Worm (Caenorhabditis elegans): Measurements from ENCODE around the gene vit-1.

DNA sequence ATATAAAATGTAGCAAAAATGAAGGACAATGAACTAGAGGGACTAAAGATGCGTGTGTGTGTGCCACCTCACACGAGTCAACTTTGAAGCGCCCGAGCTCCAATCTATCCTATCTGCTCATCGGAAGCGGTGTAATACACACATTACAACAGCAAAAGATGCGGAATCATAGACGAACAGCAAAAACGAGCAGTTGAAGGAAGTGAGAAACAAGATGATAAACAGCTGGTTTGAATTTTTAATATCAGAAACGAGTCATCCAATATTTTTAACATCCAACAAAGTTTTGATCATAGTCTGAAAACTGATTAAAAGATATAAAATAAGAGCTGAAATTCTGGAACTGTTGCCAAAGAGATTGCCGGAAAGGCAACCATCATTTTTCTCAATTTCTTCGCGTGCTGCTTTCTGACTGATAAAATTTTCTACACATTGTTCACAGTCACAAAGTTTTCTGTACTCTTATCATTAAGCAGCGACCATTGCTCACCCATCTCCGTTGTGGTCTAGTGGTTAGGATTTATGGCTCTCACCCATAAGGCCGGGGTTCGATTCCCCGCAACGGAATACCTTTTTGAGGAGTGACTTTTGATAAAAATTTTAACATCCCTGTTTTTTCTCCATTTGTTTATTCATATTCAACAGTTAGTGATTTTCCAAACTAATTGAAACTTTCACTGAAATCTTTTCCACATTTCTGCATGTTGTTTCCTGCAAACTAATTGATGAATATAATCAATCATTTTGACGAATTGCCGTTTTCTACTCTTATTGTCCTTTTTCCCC, 47.0 kb upstream of the vit-1 start, which contains the start of gene stn-2:
- TF ChIP-seq lin-11 (tag; optimal IDR thresholded peaks at IDR 0.05) (no peak), dmd-4 (tag; optimal IDR thresholded peaks at IDR 0.05) (no peak), nhr-237 (tag; optimal IDR thresholded peaks at IDR 0.05) (no peak), lin-13 (GFP tag; optimal IDR thresholded peaks at IDR 0.05) (no peak), skn-1 (tag; optimal IDR thresholded peaks at IDR 0.05) (no peak), ztf-11 (tag; optimal IDR thresholded peaks at IDR 0.05) (no peak), nhr-77 (tag; optimal IDR thresholded peaks at IDR 0.05) (no peak)

Data from whole organism, L2 larva.